ENCODE assay signal across 1 fruit fly cellular context in the genomic region with DNA sequence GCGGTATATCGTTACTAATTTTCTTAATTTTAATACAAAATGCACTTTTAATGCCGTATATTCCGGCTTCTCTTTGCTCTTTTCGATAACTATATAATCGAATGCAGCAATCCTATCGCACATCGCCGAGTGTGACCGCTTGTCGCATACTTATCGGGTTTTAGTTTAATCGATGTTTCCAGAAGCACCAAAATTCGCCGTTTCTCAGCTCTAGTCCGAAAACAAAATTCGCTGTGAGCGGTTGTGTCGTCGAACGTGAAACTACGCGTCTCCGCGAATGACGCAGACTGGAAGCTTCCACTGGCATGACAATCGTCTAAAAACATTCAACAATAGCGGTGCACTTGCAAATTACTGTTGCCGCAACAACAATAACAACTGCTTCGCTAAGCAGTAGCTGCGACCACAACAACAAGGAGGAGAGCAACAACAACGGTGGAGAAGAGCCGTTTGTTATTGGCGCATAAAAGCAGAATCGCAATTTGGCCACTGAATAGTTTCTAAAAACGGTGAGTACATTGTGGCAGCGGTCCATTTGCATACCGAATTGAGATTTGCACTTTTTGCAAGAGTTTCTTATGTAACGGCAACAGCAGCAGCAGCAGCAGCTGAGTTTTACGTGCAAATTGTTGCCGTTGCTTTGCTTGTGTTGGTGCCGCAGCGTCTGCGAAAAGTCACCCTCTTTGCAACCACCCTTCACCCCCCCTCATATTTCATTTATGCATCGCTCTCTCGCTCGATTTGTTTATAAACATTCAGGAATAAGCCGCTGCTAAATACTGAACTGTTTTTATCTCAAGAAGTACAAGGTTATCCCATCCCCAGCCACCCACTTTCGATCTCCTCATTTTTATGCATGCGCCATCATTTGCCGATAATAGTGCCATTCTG.
TF ChIP-seq lines count a peak whose summit lies in the region.

A gene (plus strand): TSS at position 209 of the 891 bp plus-strand sequence.

TF ChIP-seq in whole organism, embryonic, 481 proteins besides CTCF, POLR2A, EP300 and RAD21 (continued from another document and continues in another):
- TF ChIP-seq knrl (GFP tag; IDR thresholded peaks at IDR 0.05; lab: Robert Waterston, UW; ENCODE audit: partially characterized antibody) = peak; percentile 92
- no peak for TF ChIP-seq gem (tag; optimal IDR thresholded peaks at IDR 0.05; lab: Kevin White, UChicago)
- TF ChIP-seq pum (GFP tag; optimal IDR thresholded peaks at IDR 0.05; lab: Kevin White, UChicago) = no peak
- TF ChIP-seq wor (GFP tag; IDR thresholded peaks at IDR 0.05; lab: Robert Waterston, UW) = no peak
- TF ChIP-seq so (GFP tag; IDR thresholded peaks at IDR 0.05; lab: Robert Waterston, UW) = 0 out of 3 replicates have a peak, but pooled peaks have one; percentile 21
- TF ChIP-seq sim (GFP tag; IDR thresholded peaks at IDR 0.05; lab: Robert Waterston, UW) = no peak
- peak; percentile 59 for TF ChIP-seq Fer1 (GFP tag; optimal IDR thresholded peaks at IDR 0.05; lab: Kevin White, UChicago)
- no peak for TF ChIP-seq CG11723 (GFP tag; optimal IDR thresholded peaks at IDR 0.05; lab: Kevin White, UChicago)
- peak; percentile 36 for TF ChIP-seq CG11398 (GFP tag; optimal IDR thresholded peaks at IDR 0.05; lab: Kevin White, UChicago)
- TF ChIP-seq seq (GFP tag; IDR thresholded peaks at IDR 0.05; lab: Robert Waterston, UW) = 0 out of 2 replicates have a peak, but pooled peaks have one; percentile 16
- TF ChIP-seq CG8765 (GFP tag; IDR thresholded peaks at IDR 0.05; lab: Robert Waterston, UW) = no peak
- no peak for TF ChIP-seq slou (GFP tag; optimal IDR thresholded peaks at IDR 0.05; lab: Kevin White, UChicago)
- no peak for TF ChIP-seq CG13775 (GFP tag; optimal IDR thresholded peaks at IDR 0.05; lab: Kevin White, UChicago)
- TF ChIP-seq fd64A (GFP tag; optimal IDR thresholded peaks at IDR 0.05; lab: Kevin White, UChicago) = no peak
- 0 out of 3 replicates have a peak, but pooled peaks have one; percentile 22 for TF ChIP-seq tgo (GFP tag; IDR thresholded peaks at IDR 0.05; lab: Robert Waterston, UW)
- no peak for TF ChIP-seq abd-A (tag; optimal IDR thresholded peaks at IDR 0.05; lab: Kevin White, UChicago)
- no peak for TF ChIP-seq Lpt (GFP tag; optimal IDR thresholded peaks at IDR 0.05; lab: Kevin White, UChicago)
- TF ChIP-seq btn (GFP tag; optimal IDR thresholded peaks at IDR 0.05; lab: Kevin White, UChicago) = no peak
- no peak for TF ChIP-seq org-1 (GFP tag; optimal IDR thresholded peaks at IDR 0.05; lab: Kevin White, UChicago)
- TF ChIP-seq Xrp1 (GFP tag; IDR thresholded peaks at IDR 0.05; lab: Robert Waterston, UW) = peak; percentile 36; the same call in 1 of the 2 replicates
- peak; percentile 20 for TF ChIP-seq CG12391 (tag; optimal IDR thresholded peaks at IDR 0.05; lab: Kevin White, UChicago)
- no peak for TF ChIP-seq Oli (tag; optimal IDR thresholded peaks at IDR 0.05; lab: Kevin White, UChicago)
- no peak for TF ChIP-seq NK7.1 (GFP tag; optimal IDR thresholded peaks at IDR 0.05; lab: Kevin White, UChicago)
- no peak for TF ChIP-seq fd102C (GFP tag; optimal IDR thresholded peaks at IDR 0.05; lab: Kevin White, UChicago)
- no peak for TF ChIP-seq kah (GFP tag; optimal IDR thresholded peaks at IDR 0.05; lab: Kevin White, UChicago)
- TF ChIP-seq sug (tag; optimal IDR thresholded peaks at IDR 0.05; lab: Kevin White, UChicago) = peak; percentile 46
- peak; percentile 54 for TF ChIP-seq Myb (GFP tag; optimal IDR thresholded peaks at IDR 0.05; lab: Kevin White, UChicago)
- TF ChIP-seq Ets65A (GFP tag; lab: Kevin White, UChicago) = peak; percentile 85
- no peak for TF ChIP-seq pita (GFP tag; optimal IDR thresholded peaks at IDR 0.05; lab: Kevin White, UChicago)
- TF ChIP-seq CG18011 (GFP tag; optimal IDR thresholded peaks at IDR 0.05; lab: Kevin White, UChicago) = peak; percentile 21
- no peak for TF ChIP-seq CG2889 (GFP tag; IDR thresholded peaks at IDR 0.05; lab: Robert Waterston, UW)
- peak; percentile 44 for TF ChIP-seq Mad (GFP tag; optimal IDR thresholded peaks at IDR 0.05; lab: Kevin White, UChicago)
- TF ChIP-seq HLH4C (GFP tag; IDR thresholded peaks at IDR 0.05; lab: Robert Waterston, UW; ENCODE audit: partially characterized antibody) = peak; percentile 98
- no peak for TF ChIP-seq CG6813 (GFP tag; optimal IDR thresholded peaks at IDR 0.05; lab: Kevin White, UChicago)
- TF ChIP-seq chm (GFP tag; IDR thresholded peaks at IDR 0.05; lab: Robert Waterston, UW) = peak; percentile 71; the same call in 1 of the 2 replicates
- no peak for TF ChIP-seq Sox102F (GFP tag; optimal IDR thresholded peaks at IDR 0.05; lab: Kevin White, UChicago)
- peak; percentile 66 for TF ChIP-seq CG33213 (GFP tag; optimal IDR thresholded peaks at IDR 0.05; lab: Kevin White, UChicago)
- TF ChIP-seq az2 (GFP tag; optimal IDR thresholded peaks at IDR 0.05; lab: Kevin White, UChicago) = no peak
- TF ChIP-seq Max (GFP tag; optimal IDR thresholded peaks at IDR 0.05; lab: Kevin White, UChicago) = no peak
- TF ChIP-seq Hr39 (optimal IDR thresholded peaks at IDR 0.05; lab: Kevin White, UChicago) = no peak
- TF ChIP-seq prd (optimal IDR thresholded peaks at IDR 0.05; lab: Kevin White, UChicago) = no peak
- TF ChIP-seq prd (GFP tag; IDR thresholded peaks at IDR 0.05; lab: Robert Waterston, UW) = no peak; the same call in 2 of the 3 replicates
- TF ChIP-seq CG15601 (tag; optimal IDR thresholded peaks at IDR 0.05; lab: Kevin White, UChicago) = peak; percentile 5
- TF ChIP-seq hth (optimal IDR thresholded peaks at IDR 0.05; lab: Kevin White, UChicago) = no peak
- no peak for TF ChIP-seq twi (tag; optimal IDR thresholded peaks at IDR 0.05; lab: Kevin White, UChicago)
- peak; percentile 70 for TF ChIP-seq kay (GFP tag; optimal IDR thresholded peaks at IDR 0.05; lab: Kevin White, UChicago)
- no peak for TF ChIP-seq CG15696 (tag; optimal IDR thresholded peaks at IDR 0.05; lab: Kevin White, UChicago)
- TF ChIP-seq ken (GFP tag; IDR thresholded peaks at IDR 0.05; lab: Robert Waterston, UW) = no peak
- TF ChIP-seq HHEX (GFP tag; optimal IDR thresholded peaks at IDR 0.05; lab: Kevin White, UChicago) = no peak
- no peak for TF ChIP-seq ftz-f1 (GFP tag; optimal IDR thresholded peaks at IDR 0.05; lab: Kevin White, UChicago)
- TF ChIP-seq CG1603 (tag; optimal IDR thresholded peaks at IDR 0.05; lab: Kevin White, UChicago) = peak; percentile 82
- TF ChIP-seq CG7556 (GFP tag; optimal IDR thresholded peaks at IDR 0.05; lab: Kevin White, UChicago) = peak; percentile 10
- TF ChIP-seq ATbp (GFP tag; optimal IDR thresholded peaks at IDR 0.05; lab: Kevin White, UChicago) = no peak
- no peak for TF ChIP-seq Mes4 (GFP tag; optimal IDR thresholded peaks at IDR 0.05; lab: Kevin White, UChicago)
- TF ChIP-seq CG3726 (GFP tag; IDR thresholded peaks at IDR 0.05; lab: Robert Waterston, UW) = no peak
- peak; percentile 30 for TF ChIP-seq CG6854 (GFP tag; optimal IDR thresholded peaks at IDR 0.05; lab: Kevin White, UChicago)
- TF ChIP-seq CG16815 (GFP tag; optimal IDR thresholded peaks at IDR 0.05; lab: Kevin White, UChicago) = no peak
- peak; percentile 15 for TF ChIP-seq dmrt11E (tag; optimal IDR thresholded peaks at IDR 0.05; lab: Kevin White, UChicago)
- TF ChIP-seq eyg (GFP tag; optimal IDR thresholded peaks at IDR 0.05; lab: Kevin White, UChicago) = no peak
- peak; percentile 20 for TF ChIP-seq CG8388 (GFP tag; optimal IDR thresholded peaks at IDR 0.05; lab: Kevin White, UChicago)
- TF ChIP-seq CG11085 (GFP tag; IDR thresholded peaks at IDR 0.05; lab: Robert Waterston, UW) = peak; percentile 27; the same call in 1 of the 2 replicates
- peak; percentile 69 for TF ChIP-seq CG4360 (GFP tag; IDR thresholded peaks at IDR 0.05; lab: Robert Waterston, UW)
- no peak for TF ChIP-seq klu (GFP tag; IDR thresholded peaks at IDR 0.05; lab: Robert Waterston, UW)
- TF ChIP-seq tx (GFP tag; optimal IDR thresholded peaks at IDR 0.05; lab: Kevin White, UChicago) = peak; percentile 16
- no peak; the same call in 1 of the 2 replicates for TF ChIP-seq CG11247 (GFP tag; IDR thresholded peaks at IDR 0.05; lab: Robert Waterston, UW)
- no peak for TF ChIP-seq Usf (GFP tag; optimal IDR thresholded peaks at IDR 0.05; lab: Kevin White, UChicago)
- peak; percentile 4 for TF ChIP-seq Nf-YB (GFP tag; optimal IDR thresholded peaks at IDR 0.05; lab: Kevin White, UChicago)
- peak; percentile 92 for TF ChIP-seq inv (GFP tag; IDR thresholded peaks at IDR 0.05; lab: Robert Waterston, UW; ENCODE audit: partially characterized antibody)
- peak; percentile 38 for TF ChIP-seq NfI (GFP tag; optimal IDR thresholded peaks at IDR 0.05; lab: Kevin White, UChicago)
- 0 out of 2 replicates have a peak, but pooled peaks have one; percentile 12 for TF ChIP-seq Drgx (GFP tag; IDR thresholded peaks at IDR 0.05; lab: Robert Waterston, UW)
- no peak for TF ChIP-seq da (GFP tag; optimal IDR thresholded peaks at IDR 0.05; lab: Kevin White, UChicago)
- TF ChIP-seq CG10959 (GFP tag; IDR thresholded peaks at IDR 0.05; lab: Robert Waterston, UW) = no peak
- no peak for TF ChIP-seq CG12769 (tag; optimal IDR thresholded peaks at IDR 0.05; lab: Kevin White, UChicago)
- TF ChIP-seq CG10267 (tag; optimal IDR thresholded peaks at IDR 0.05; lab: Kevin White, UChicago) = peak; percentile 52
- no peak for TF ChIP-seq CG30431 (GFP tag; optimal IDR thresholded peaks at IDR 0.05; lab: Kevin White, UChicago)
- TF ChIP-seq Eip74EF (GFP tag; optimal IDR thresholded peaks at IDR 0.05; lab: Kevin White, UChicago) = no peak
- no peak for TF ChIP-seq Blimp-1 (GFP tag; optimal IDR thresholded peaks at IDR 0.05; lab: Kevin White, UChicago)
- peak; percentile 68 for TF ChIP-seq CG15514 (GFP tag; optimal IDR thresholded peaks at IDR 0.05; lab: Kevin White, UChicago)
- TF ChIP-seq crp (GFP tag; optimal IDR thresholded peaks at IDR 0.05; lab: Kevin White, UChicago) = no peak
- TF ChIP-seq hbn (GFP tag; IDR thresholded peaks at IDR 0.05; lab: Robert Waterston, UW; ENCODE audit: partially characterized antibody) = peak; percentile 89
- TF ChIP-seq fd3F (GFP tag; optimal IDR thresholded peaks at IDR 0.05; lab: Kevin White, UChicago) = no peak
- TF ChIP-seq CG4707 (GFP tag; optimal IDR thresholded peaks at IDR 0.05; lab: Kevin White, UChicago) = no peak
- no peak for TF ChIP-seq insv (GFP tag; optimal IDR thresholded peaks at IDR 0.05; lab: Kevin White, UChicago)
- no peak for TF ChIP-seq grn (GFP tag; optimal IDR thresholded peaks at IDR 0.05; lab: Kevin White, UChicago)
- TF ChIP-seq CG11093 (GFP tag; IDR thresholded peaks at IDR 0.05; lab: Robert Waterston, UW) = no peak
- TF ChIP-seq gce (GFP tag; IDR thresholded peaks at IDR 0.05; lab: Robert Waterston, UW) = no peak
- TF ChIP-seq tll (GFP tag; optimal IDR thresholded peaks at IDR 0.05; lab: Kevin White, UChicago) = no peak
- TF ChIP-seq pzg (GFP tag; optimal IDR thresholded peaks at IDR 0.05; lab: Kevin White, UChicago) = peak; percentile 95
- no peak for TF ChIP-seq dan (GFP tag; IDR thresholded peaks at IDR 0.05; lab: Robert Waterston, UW)
- peak; percentile 29 for TF ChIP-seq CG13424 (tag; optimal IDR thresholded peaks at IDR 0.05; lab: Kevin White, UChicago)
- TF ChIP-seq ab (GFP tag; optimal IDR thresholded peaks at IDR 0.05; lab: Kevin White, UChicago) = no peak
- peak; percentile 13; the same call in 1 of the 2 replicates for TF ChIP-seq sob (GFP tag; IDR thresholded peaks at IDR 0.05; lab: Robert Waterston, UW)
- TF ChIP-seq bab2 (GFP tag; optimal IDR thresholded peaks at IDR 0.05; lab: Kevin White, UChicago) = no peak
- TF ChIP-seq psq (GFP tag; optimal IDR thresholded peaks at IDR 0.05; lab: Kevin White, UChicago) = no peak
- peak; percentile 97 for TF ChIP-seq nerfin-2 (GFP tag; IDR thresholded peaks at IDR 0.05; lab: Robert Waterston, UW; ENCODE audit: partially characterized antibody)
- TF ChIP-seq CG18599 (GFP tag; optimal IDR thresholded peaks at IDR 0.05; lab: Kevin White, UChicago) = peak; percentile 45
- no peak for TF ChIP-seq CG3407 (GFP tag; optimal IDR thresholded peaks at IDR 0.05; lab: Kevin White, UChicago)
- peak; percentile 32 for TF ChIP-seq scrt (GFP tag; optimal IDR thresholded peaks at IDR 0.05; lab: Kevin White, UChicago)
- no peak for TF ChIP-seq pan (optimal IDR thresholded peaks at IDR 0.05; lab: Kevin White, UChicago)
- no peak for TF ChIP-seq pan (GFP tag; optimal IDR thresholded peaks at IDR 0.05 in 1 of 2, IDR thresholded peaks at IDR 0.05 in 1 of 2)
- no peak for TF ChIP-seq cwo (GFP tag; optimal IDR thresholded peaks at IDR 0.05; lab: Kevin White, UChicago)
- peak; percentile 35 for TF ChIP-seq jumu (GFP tag; optimal IDR thresholded peaks at IDR 0.05; lab: Kevin White, UChicago)
- TF ChIP-seq CG1024 (GFP tag; IDR thresholded peaks at IDR 0.05; lab: Robert Waterston, UW) = no peak
- TF ChIP-seq NC2β (GFP tag; optimal IDR thresholded peaks at IDR 0.05; lab: Kevin White, UChicago) = peak; percentile 46
- TF ChIP-seq zfh2 (GFP tag; optimal IDR thresholded peaks at IDR 0.05; lab: Kevin White, UChicago) = peak; percentile 38
- TF ChIP-seq ewg (GFP tag; optimal IDR thresholded peaks at IDR 0.05; lab: Kevin White, UChicago) = no peak
- TF ChIP-seq CG14441 (GFP tag; IDR thresholded peaks at IDR 0.05; lab: Robert Waterston, UW) = no peak
- peak; percentile 32 for TF ChIP-seq E2f2 (GFP tag; IDR thresholded peaks at IDR 0.05; lab: Robert Waterston, UW)
- TF ChIP-seq CG13894 (tag; optimal IDR thresholded peaks at IDR 0.05; lab: Kevin White, UChicago) = peak; percentile 52
- no peak for TF ChIP-seq CG1602 (GFP tag; optimal IDR thresholded peaks at IDR 0.05; lab: Kevin White, UChicago)
- TF ChIP-seq grau (tag; optimal IDR thresholded peaks at IDR 0.05; lab: Kevin White, UChicago) = peak; percentile 35
- peak; percentile 33 for TF ChIP-seq CG7839 (tag; optimal IDR thresholded peaks at IDR 0.05; lab: Kevin White, UChicago)
- TF ChIP-seq schlank (tag; optimal IDR thresholded peaks at IDR 0.05; lab: Kevin White, UChicago) = no peak
- 0 out of 3 replicates have a peak, but pooled peaks have one; percentile 5 for TF ChIP-seq CG7357 (GFP tag; IDR thresholded peaks at IDR 0.05; lab: Robert Waterston, UW)
- TF ChIP-seq sd (tag; optimal IDR thresholded peaks at IDR 0.05; lab: Kevin White, UChicago) = peak; percentile 55
- TF ChIP-seq tna (GFP tag; IDR thresholded peaks at IDR 0.05; lab: Robert Waterston, UW; ENCODE audit: partially characterized antibody) = peak; percentile 95
- peak; percentile 73 for TF ChIP-seq CG7987 (GFP tag; optimal IDR thresholded peaks at IDR 0.05; lab: Kevin White, UChicago)
- peak; percentile 81 for TF ChIP-seq HmgZ (tag; optimal IDR thresholded peaks at IDR 0.05; lab: Kevin White, UChicago)
- peak; percentile 7 for TF ChIP-seq CG30403 (GFP tag; optimal IDR thresholded peaks at IDR 0.05; lab: Kevin White, UChicago)
- TF ChIP-seq z (GFP tag; IDR thresholded peaks at IDR 0.05; lab: Robert Waterston, UW) = no peak
- no peak for TF ChIP-seq CG32772 (GFP tag; IDR thresholded peaks at IDR 0.05; lab: Robert Waterston, UW)
- no peak for TF ChIP-seq tup (GFP tag; optimal IDR thresholded peaks at IDR 0.05; lab: Kevin White, UChicago)
